Worm (Caenorhabditis elegans): Measurements from ENCODE around the gene C02D5.4.
A peak's percentile ranks its signal among the peaks of the same experiment; 100 is the strongest.

Gene C02D5.4

ce11 chrIII:8545515-8545914 is 6.5 kb upstream of the C02D5.4 start, which contains the start of gene ZC21.6:
TSS of gene ZC21.6 (minus strand) at chrIII:8545615.
- TF ChIP-seq unc-55 (GFP tag; optimal IDR thresholded peaks at IDR 0.05) (no peak), mdl-1 (tag; optimal IDR thresholded peaks at IDR 0.05) (no peak), fos-1 (tag; optimal IDR thresholded peaks at IDR 0.05) (no peak), crh-2 (tag; optimal IDR thresholded peaks at IDR 0.05) (no peak), lin-11 (tag; optimal IDR thresholded peaks at IDR 0.05) (no peak), nhr-6 (tag; optimal IDR thresholded peaks at IDR 0.05) (no peak)

- no peak for TF ChIP-seq nhr-129 (tag; optimal IDR thresholded peaks at IDR 0.05)
These were observed 260 bp upstream of the C02D5.4 start for ce11 chrIII:8551705-8552104.

ce11 chrIII:8554472-8554871 is 2.5 kb downstream of the C02D5.4 start, which contains the start of gene gsto-2:
TSS of gene gsto-2 (plus strand) at chrIII:8554772.
- TF ChIP-seq unc-39 (tag; optimal IDR thresholded peaks at IDR 0.05) (no peak), crh-2 (tag; optimal IDR thresholded peaks at IDR 0.05) (no peak), mab-5 (tag; optimal IDR thresholded peaks at IDR 0.05) (no peak), ama-1 (optimal IDR thresholded peaks at IDR 0.05) (no peak), nhr-6 (tag; optimal IDR thresholded peaks at IDR 0.05) (no peak), alr-1 (tag; optimal IDR thresholded peaks at IDR 0.05) (no peak), sem-4 (tag; optimal IDR thresholded peaks at IDR 0.05) (no peak), gmeb-1 (tag; optimal IDR thresholded peaks at IDR 0.05) (no peak), nhr-11 (tag; optimal IDR thresholded peaks at IDR 0.05) (no peak), sma-9 (GFP tag; optimal IDR thresholded peaks at IDR 0.05) (no peak), sma-9 (tag; optimal IDR thresholded peaks at IDR 0.05) (no peak), nhr-10 (tag; optimal IDR thresholded peaks at IDR 0.05) (no peak), ceh-82 (tag; optimal IDR thresholded peaks at IDR 0.05) (no peak), R02D3.7 (tag; optimal IDR thresholded peaks at IDR 0.05) (no peak), aly-2 (tag; optimal IDR thresholded peaks at IDR 0.05) (no peak), zag-1 (tag; optimal IDR thresholded peaks at IDR 0.05) (no peak), ztf-4 (tag; optimal IDR thresholded peaks at IDR 0.05) (no peak), nhr-129 (tag; optimal IDR thresholded peaks at IDR 0.05) (no peak), elt-3 (tag; optimal IDR thresholded peaks at IDR 0.05) (no peak), blmp-1 (tag; optimal IDR thresholded peaks at IDR 0.05; ENCODE audit: insufficient read depth) (no peak)

ce11 chrIII:8555682-8556081 is 3.7 kb downstream of the C02D5.4 start:
- TF ChIP-seq blmp-1 (tag; optimal IDR thresholded peaks at IDR 0.05; ENCODE audit: insufficient read depth) = peak; percentile 74
- no peak for TF ChIP-seq egl-27 (tag; optimal IDR thresholded peaks at IDR 0.05)

DNA sequence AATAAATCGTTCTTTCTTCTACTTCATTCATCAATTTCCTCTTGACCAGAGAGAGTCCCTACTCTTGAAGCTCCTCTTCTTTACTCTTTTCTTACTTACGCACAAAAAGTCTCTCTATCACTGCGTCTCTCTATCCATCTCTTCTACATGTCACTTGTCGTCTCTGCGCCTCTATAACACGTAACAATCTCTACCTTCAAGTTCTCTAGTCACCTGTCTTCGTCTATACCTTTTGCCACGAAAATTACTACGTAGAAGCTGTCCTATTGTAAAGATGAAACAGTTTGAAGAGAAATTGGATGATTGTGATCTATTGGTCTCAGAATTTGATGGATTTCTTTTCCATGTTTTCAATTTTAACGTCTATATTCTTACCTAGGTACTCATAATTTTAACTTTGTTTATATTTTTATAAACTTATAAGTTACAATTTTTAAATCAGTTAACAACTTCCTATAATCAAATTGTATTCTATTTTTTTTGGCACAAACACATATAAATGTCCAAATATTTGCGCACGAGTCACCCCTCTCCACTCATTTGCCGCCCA is 4.9 kb downstream of the C02D5.4 start, which contains the start of gene C02D5.2:
C02D5.2 (plus strand) TSS at position 500 of the 550 bp plus-strand sequence.
- TF ChIP-seq nhr-77 (tag; optimal IDR thresholded peaks at IDR 0.05) = no peak
- TF ChIP-seq gmeb-1 (tag; optimal IDR thresholded peaks at IDR 0.05) = no peak
- no peak for TF ChIP-seq nhr-6 (tag; optimal IDR thresholded peaks at IDR 0.05)
- TF ChIP-seq ceh-16 (tag; optimal IDR thresholded peaks at IDR 0.05) = no peak
- TF ChIP-seq ama-1 (optimal IDR thresholded peaks at IDR 0.05) = no peak
- TF ChIP-seq nhr-21 (tag; optimal IDR thresholded peaks at IDR 0.05) = no peak
- TF ChIP-seq nhr-237 (tag; optimal IDR thresholded peaks at IDR 0.05) = no peak
- TF ChIP-seq mbf-1 (tag; optimal IDR thresholded peaks at IDR 0.05) = no peak
- TF ChIP-seq unc-39 (tag; optimal IDR thresholded peaks at IDR 0.05) = no peak
- peak; percentile 64 for TF ChIP-seq C34F6.9 (tag; optimal IDR thresholded peaks at IDR 0.05)
- TF ChIP-seq unc-55 (GFP tag; optimal IDR thresholded peaks at IDR 0.05) = peak; percentile 23
- no peak for TF ChIP-seq sem-4 (tag; optimal IDR thresholded peaks at IDR 0.05)
- TF ChIP-seq nhr-23 (tag; optimal IDR thresholded peaks at IDR 0.05) = no peak
- TF ChIP-seq sma-3 (GFP tag; optimal IDR thresholded peaks at IDR 0.05) = no peak
- no peak for TF ChIP-seq mdl-1 (tag; optimal IDR thresholded peaks at IDR 0.05)
- peak; percentile 47 for TF ChIP-seq F13H6.1 (tag; optimal IDR thresholded peaks at IDR 0.05)
- no peak for TF ChIP-seq Y55F3AM.14 (GFP tag; optimal IDR thresholded peaks at IDR 0.05)
- peak; percentile 72 for TF ChIP-seq nhr-129 (tag; optimal IDR thresholded peaks at IDR 0.05)
- peak; percentile 45 for TF ChIP-seq fos-1 (tag; optimal IDR thresholded peaks at IDR 0.05)
- TF ChIP-seq lsy-2 (tag; optimal IDR thresholded peaks at IDR 0.05) = peak in 1 of 2 experiments; percentile 70
- TF ChIP-seq elt-3 (tag; optimal IDR thresholded peaks at IDR 0.05) = no peak
- TF ChIP-seq alr-1 (tag; optimal IDR thresholded peaks at IDR 0.05) = no peak
- no peak for TF ChIP-seq nhr-25 (tag; optimal IDR thresholded peaks at IDR 0.05)
- TF ChIP-seq ceh-82 (tag; optimal IDR thresholded peaks at IDR 0.05) = no peak
- TF ChIP-seq peb-1 (tag; optimal IDR thresholded peaks at IDR 0.05) = no peak
- TF ChIP-seq lin-11 (tag; optimal IDR thresholded peaks at IDR 0.05) = no peak
- TF ChIP-seq R02D3.7 (tag; optimal IDR thresholded peaks at IDR 0.05) = no peak
- peak; percentile 52 for TF ChIP-seq sma-9 (GFP tag; optimal IDR thresholded peaks at IDR 0.05)
- no peak for TF ChIP-seq sma-9 (tag; optimal IDR thresholded peaks at IDR 0.05)
- TF ChIP-seq nhr-11 (tag; optimal IDR thresholded peaks at IDR 0.05) = no peak
- TF ChIP-seq nhr-12 (tag; optimal IDR thresholded peaks at IDR 0.05) = no peak
- no peak for TF ChIP-seq dmd-4 (tag; optimal IDR thresholded peaks at IDR 0.05)
- TF ChIP-seq egl-27 (tag; optimal IDR thresholded peaks at IDR 0.05) = peak; percentile 1
- no peak for TF ChIP-seq aly-2 (tag; optimal IDR thresholded peaks at IDR 0.05)
- no peak for TF ChIP-seq nhr-10 (tag; optimal IDR thresholded peaks at IDR 0.05)
- no peak for TF ChIP-seq lin-39 (tag; optimal IDR thresholded peaks at IDR 0.05)
- no peak for TF ChIP-seq elt-1 (tag; optimal IDR thresholded peaks at IDR 0.05)
- TF ChIP-seq zag-1 (tag; optimal IDR thresholded peaks at IDR 0.05) = no peak
- no peak for TF ChIP-seq mab-5 (tag; optimal IDR thresholded peaks at IDR 0.05)
- TF ChIP-seq lin-13 (GFP tag; optimal IDR thresholded peaks at IDR 0.05) = no peak

Data from whole organism, L2 larva.